Fruit fly (Drosophila melanogaster): ENCODE results near the gene pll.

pll gene

dm6 chr3R:27283645-27284044 is 30.7 kb upstream of the pll start, which contains the start of gene CG3368 (continued):
- TF ChIP-seq Scr (GFP tag; IDR thresholded peaks at IDR 0.05; ENCODE audit: partially characterized antibody) (peak; percentile 71), knrl (GFP tag; IDR thresholded peaks at IDR 0.05; ENCODE audit: partially characterized antibody) (peak; percentile 46)

- TF ChIP-seq CG7556 (GFP tag; optimal IDR thresholded peaks at IDR 0.05), result peak; percentile 61
- TF ChIP-seq CG15269 (tag; optimal IDR thresholded peaks at IDR 0.05), result peak; percentile 70
- no peak for TF ChIP-seq CG17612 (GFP tag; IDR thresholded peaks at IDR 0.05)
- TF ChIP-seq CG30020 (tag; optimal IDR thresholded peaks at IDR 0.05), result peak; percentile 3
- TF ChIP-seq gro (GFP tag; optimal IDR thresholded peaks at IDR 0.05), result peak; percentile 36
- TF ChIP-seq Myb (GFP tag; optimal IDR thresholded peaks at IDR 0.05), result peak; percentile 48
- TF ChIP-seq CG5245 (GFP tag; optimal IDR thresholded peaks at IDR 0.05), result peak; percentile 21
- no peak for TF ChIP-seq grn (GFP tag; optimal IDR thresholded peaks at IDR 0.05)
- peak; percentile 68 for TF ChIP-seq lab (GFP tag; optimal IDR thresholded peaks at IDR 0.05)
- TF ChIP-seq ind (GFP tag; optimal IDR thresholded peaks at IDR 0.05), result peak; percentile 54
- TF ChIP-seq grau (tag; optimal IDR thresholded peaks at IDR 0.05), result peak; percentile 90
- TF ChIP-seq CG34376 (GFP tag; optimal IDR thresholded peaks at IDR 0.05), result peak; percentile 53
- peak; percentile 52 for TF ChIP-seq CG8924 (tag; optimal IDR thresholded peaks at IDR 0.05)
- peak; percentile 5 for TF ChIP-seq CG2116 (GFP tag; optimal IDR thresholded peaks at IDR 0.05)
- no peak for TF ChIP-seq Jarid2 (GFP tag; optimal IDR thresholded peaks at IDR 0.05)
- no peak for TF ChIP-seq abd-A (tag; optimal IDR thresholded peaks at IDR 0.05)
- peak; percentile 17 for TF ChIP-seq CG9876 (GFP tag; optimal IDR thresholded peaks at IDR 0.05)
- TF ChIP-seq CG15696 (tag; optimal IDR thresholded peaks at IDR 0.05), result no peak
- TF ChIP-seq nmo (GFP tag; optimal IDR thresholded peaks at IDR 0.05), result peak; percentile 43
- peak; percentile 54 for TF ChIP-seq pum (GFP tag; optimal IDR thresholded peaks at IDR 0.05)
- TF ChIP-seq nerfin-1 (tag; optimal IDR thresholded peaks at IDR 0.05), result no peak
- peak; percentile 21 for TF ChIP-seq trem (tag; optimal IDR thresholded peaks at IDR 0.05)
- peak; percentile 35; the same call in 1 of the 2 replicates for TF ChIP-seq Dref (GFP tag; IDR thresholded peaks at IDR 0.05)
- peak; percentile 70 for TF ChIP-seq CG30403 (GFP tag; optimal IDR thresholded peaks at IDR 0.05)
- peak; percentile 56 for TF ChIP-seq unpg (GFP tag; optimal IDR thresholded peaks at IDR 0.05)
- 0 out of 3 replicates have a peak, but pooled peaks have one; percentile 45 for TF ChIP-seq CG2889 (GFP tag; IDR thresholded peaks at IDR 0.05)
- TF ChIP-seq CkIIα-i1 (GFP tag; IDR thresholded peaks at IDR 0.05), result no peak
- peak; percentile 61 for TF ChIP-seq ems (GFP tag; optimal IDR thresholded peaks at IDR 0.05)
- peak; percentile 49 for TF ChIP-seq CG15011 (GFP tag; optimal IDR thresholded peaks at IDR 0.05)
- peak; percentile 52 for TF ChIP-seq caup (GFP tag; optimal IDR thresholded peaks at IDR 0.05; ENCODE audit: severe bottlenecking)
- TF ChIP-seq CG18262 (tag; optimal IDR thresholded peaks at IDR 0.05), result peak; percentile 34
- TF ChIP-seq CG10366 (GFP tag; IDR thresholded peaks at IDR 0.05), result peak; percentile 38
- TF ChIP-seq CG4707 (GFP tag; optimal IDR thresholded peaks at IDR 0.05), result no peak
- TF ChIP-seq CG3163 (GFP tag; optimal IDR thresholded peaks at IDR 0.05), result peak; percentile 50
- TF ChIP-seq CG8089 (GFP tag; optimal IDR thresholded peaks at IDR 0.05), result peak; percentile 33
- peak; percentile 33 for TF ChIP-seq Nf-YB (GFP tag; optimal IDR thresholded peaks at IDR 0.05)
- peak; percentile 19; the same call in 1 of the 2 replicates for TF ChIP-seq E2f2 (GFP tag; IDR thresholded peaks at IDR 0.05)
- TF ChIP-seq bcd (GFP tag; optimal IDR thresholded peaks at IDR 0.05), result peak; percentile 63
- TF ChIP-seq ab (GFP tag; optimal IDR thresholded peaks at IDR 0.05), result peak; percentile 33
- peak; percentile 53; the same call in 1 of the 2 replicates for TF ChIP-seq NFAT (GFP tag; IDR thresholded peaks at IDR 0.05)
- TF ChIP-seq CG4730 (GFP tag; IDR thresholded peaks at IDR 0.05), result peak; percentile 52
- TF ChIP-seq Dip3 (GFP tag; optimal IDR thresholded peaks at IDR 0.05), result peak; percentile 77
- TF ChIP-seq Asciz (GFP tag; optimal IDR thresholded peaks at IDR 0.05), result peak; percentile 20
- TF ChIP-seq CG32532 (GFP tag; IDR thresholded peaks at IDR 0.05), result peak; percentile 56
- 0 out of 2 replicates have a peak, but pooled peaks have one; percentile 9 for TF ChIP-seq rib (GFP tag; IDR thresholded peaks at IDR 0.05)
- peak; percentile 31 for TF ChIP-seq CG1603 (tag; optimal IDR thresholded peaks at IDR 0.05)
- TF ChIP-seq chm (GFP tag; IDR thresholded peaks at IDR 0.05), result no peak
Observed at dm6 chr3R:27282286-27282685, 29.3 kb upstream of the pll start, which contains the start of gene mrt. mrt (minus strand) TSS chr3R:27282661.

Measured in whole organism, embryonic.